Fruit fly (Drosophila melanogaster): ENCODE measurements around the gene eIF4E1.
A peak's percentile ranks its signal among the peaks of the same experiment; 100 is the strongest.

Gene eIF4E1

DNA sequence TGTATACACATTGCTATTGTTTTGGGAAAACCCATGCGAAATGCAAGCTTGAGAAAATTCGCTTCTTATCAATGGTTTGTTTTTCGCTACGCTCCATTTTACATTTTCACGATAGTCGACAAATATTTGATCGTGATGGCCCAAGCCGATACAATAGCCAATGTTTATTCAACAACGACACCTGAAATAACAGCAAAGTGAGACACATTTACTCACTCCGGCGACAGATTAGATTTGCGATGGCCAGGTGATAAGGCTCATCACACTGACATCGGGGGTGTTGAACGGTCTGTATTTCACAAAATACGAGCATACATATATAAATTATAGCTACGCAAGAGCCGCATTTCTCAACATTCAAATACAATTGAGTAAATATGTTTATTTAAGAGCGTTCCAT lies 5.1 kb downstream of the eIF4E1 start (continued):
- TF ChIP-seq CG18262 (tag; optimal IDR thresholded peaks at IDR 0.05) (peak; percentile 46), Rx (GFP tag; IDR thresholded peaks at IDR 0.05) (no peak), Atf6 (GFP tag; IDR thresholded peaks at IDR 0.05) (peak; percentile 77), sob (GFP tag; IDR thresholded peaks at IDR 0.05) (peak; percentile 76), CG6689 (GFP tag; IDR thresholded peaks at IDR 0.05) (no peak), Tbp (GFP tag; optimal IDR thresholded peaks at IDR 0.05) (no peak), tio (GFP tag; optimal IDR thresholded peaks at IDR 0.05) (no peak), amos (GFP tag; IDR thresholded peaks at IDR 0.05; ENCODE audit: partially characterized antibody) (no peak), Atf3 (GFP tag; optimal IDR thresholded peaks at IDR 0.05) (no peak), CG15696 (tag; optimal IDR thresholded peaks at IDR 0.05) (peak; percentile 66), CG6175 (GFP tag; IDR thresholded peaks at IDR 0.05) (no peak), mld (GFP tag; IDR thresholded peaks at IDR 0.05; ENCODE audit: partially characterized antibody) (no peak), dati (GFP tag; IDR thresholded peaks at IDR 0.05) (no peak), cato (GFP tag; optimal IDR thresholded peaks at IDR 0.05; ENCODE audit: borderline replicate concordance) (no peak), CG12391 (tag; optimal IDR thresholded peaks at IDR 0.05) (peak; percentile 6), Doc3 (GFP tag; IDR thresholded peaks at IDR 0.05; ENCODE audit: partially characterized antibody) (no peak), Dip2 (GFP tag; IDR thresholded peaks at IDR 0.05) (no peak), Opbp (GFP tag; IDR thresholded peaks at IDR 0.05; ENCODE audit: partially characterized antibody) (no peak), CG17912 (GFP tag; optimal IDR thresholded peaks at IDR 0.05) (peak; percentile 4), CG15011 (GFP tag; optimal IDR thresholded peaks at IDR 0.05) (peak; percentile 87), Nf-YC (tag; optimal IDR thresholded peaks at IDR 0.05) (peak; percentile 22), bowl (GFP tag; IDR thresholded peaks at IDR 0.05) (no peak), CG2120 (GFP tag; optimal IDR thresholded peaks at IDR 0.05) (peak; percentile 60), ab (GFP tag; optimal IDR thresholded peaks at IDR 0.05) (no peak), Ets65A (GFP tag) (no peak), CG12659 (GFP tag; optimal IDR thresholded peaks at IDR 0.05) (peak; percentile 20), danr (GFP tag; IDR thresholded peaks at IDR 0.05) (no peak), CG10431 (GFP tag; optimal IDR thresholded peaks at IDR 0.05) (no peak), hbn (GFP tag; IDR thresholded peaks at IDR 0.05; ENCODE audit: partially characterized antibody) (no peak), CG18476 (GFP tag; optimal IDR thresholded peaks at IDR 0.05) (peak; percentile 35), gfzf (GFP tag; optimal IDR thresholded peaks at IDR 0.05) (no peak), cwo (GFP tag; optimal IDR thresholded peaks at IDR 0.05) (peak; percentile 84), sr (GFP tag; IDR thresholded peaks at IDR 0.05) (0 out of 3 replicates have a peak, but pooled peaks have one; percentile 47), Vsx1 (GFP tag; optimal IDR thresholded peaks at IDR 0.05) (peak; percentile 83), CG18599 (GFP tag; optimal IDR thresholded peaks at IDR 0.05) (peak; percentile 96), ci (GFP tag; IDR thresholded peaks at IDR 0.05) (peak; percentile 50; the same call in 2 of the 3 replicates), CG15073 (GFP tag; optimal IDR thresholded peaks at IDR 0.05) (no peak), CTCF (GFP tag; optimal IDR thresholded peaks at IDR 0.05) (peak; percentile 36), her (GFP tag; optimal IDR thresholded peaks at IDR 0.05) (peak; percentile 71), NC2β (GFP tag; optimal IDR thresholded peaks at IDR 0.05) (peak; percentile 9), tgo (GFP tag; IDR thresholded peaks at IDR 0.05) (no peak; the same call in 2 of the 3 replicates), zf30C (GFP tag; optimal IDR thresholded peaks at IDR 0.05) (no peak), CG4328 (GFP tag; optimal IDR thresholded peaks at IDR 0.05) (peak; percentile 70), CG18011 (GFP tag; optimal IDR thresholded peaks at IDR 0.05) (no peak), Ets97D (GFP tag; optimal IDR thresholded peaks at IDR 0.05) (no peak), CG10147 (GFP tag; optimal IDR thresholded peaks at IDR 0.05) (peak; percentile 63), Dad (GFP tag; optimal IDR thresholded peaks at IDR 0.05) (peak; percentile 59), bab2 (GFP tag; optimal IDR thresholded peaks at IDR 0.05) (peak; percentile 44), sqz (GFP tag; optimal IDR thresholded peaks at IDR 0.05) (peak; percentile 66), Hsf (GFP tag; optimal IDR thresholded peaks at IDR 0.05) (no peak), CG7372 (GFP tag; IDR thresholded peaks at IDR 0.05) (no peak), CG3838 (GFP tag; optimal IDR thresholded peaks at IDR 0.05) (no peak)
